Fruit fly (Drosophila melanogaster): ENCODE data around the gene CG43050.

The CG43050 gene

dm6 chr2L:13113580-13113979, 5.5 kb upstream of the CG43050 start (continued):
- peak; percentile 8 for TF ChIP-seq sug (tag; optimal IDR thresholded peaks at IDR 0.05)
- TF ChIP-seq Med (GFP tag), result no peak
- TF ChIP-seq NC2α (GFP tag; optimal IDR thresholded peaks at IDR 0.05), result no peak
- no peak for TF ChIP-seq CG5953 (GFP tag; IDR thresholded peaks at IDR 0.05)
- TF ChIP-seq esg (GFP tag; conservative IDR thresholded peaks at IDR 0.05), result no peak
- no peak for TF ChIP-seq en (GFP tag; optimal IDR thresholded peaks at IDR 0.05)
- no peak for TF ChIP-seq CG30431 (GFP tag; optimal IDR thresholded peaks at IDR 0.05)
- TF ChIP-seq HmgD (GFP tag; optimal IDR thresholded peaks at IDR 0.05), result no peak
- no peak for TF ChIP-seq CG11093 (GFP tag; IDR thresholded peaks at IDR 0.05)
- TF ChIP-seq Nf-YC (tag; optimal IDR thresholded peaks at IDR 0.05), result no peak
- TF ChIP-seq zfh1 (GFP tag; IDR thresholded peaks at IDR 0.05), result no peak
- TF ChIP-seq Myb (GFP tag; optimal IDR thresholded peaks at IDR 0.05), result no peak
- no peak for TF ChIP-seq Kr (GFP tag; optimal IDR thresholded peaks at IDR 0.05)
- no peak for TF ChIP-seq CG14441 (GFP tag; IDR thresholded peaks at IDR 0.05)
- peak; percentile 84 for TF ChIP-seq CG3163 (GFP tag; optimal IDR thresholded peaks at IDR 0.05)

dm6 chr2L:13116738-13117137, 2.4 kb upstream of the CG43050 start:
- TF ChIP-seq Lpt (GFP tag; optimal IDR thresholded peaks at IDR 0.05) (no peak), CG10959 (GFP tag; IDR thresholded peaks at IDR 0.05) (0 out of 2 replicates have a peak, but pooled peaks have one; percentile 17), CG11398 (GFP tag; optimal IDR thresholded peaks at IDR 0.05) (no peak), E2f2 (GFP tag; IDR thresholded peaks at IDR 0.05) (no peak), pzg (GFP tag; optimal IDR thresholded peaks at IDR 0.05) (no peak), Med (GFP tag) (peak; percentile 52)

dm6 chr2L:13122526-13122925, 3.4 kb downstream of the CG43050 start:
- peak; percentile 1 for TF ChIP-seq abd-A (tag; optimal IDR thresholded peaks at IDR 0.05)
- TF ChIP-seq nom (GFP tag; optimal IDR thresholded peaks at IDR 0.05), result peak; percentile 77
- TF ChIP-seq chinmo (GFP tag; IDR thresholded peaks at IDR 0.05; ENCODE audit: partially characterized antibody), result peak; percentile 56; the same call in 1 of the 4 replicates
- TF ChIP-seq Blimp-1 (GFP tag; optimal IDR thresholded peaks at IDR 0.05), result peak; percentile 81
- no peak for TF ChIP-seq dati (GFP tag; IDR thresholded peaks at IDR 0.05)
- no peak for TF ChIP-seq CG4424 (GFP tag; optimal IDR thresholded peaks at IDR 0.05)

- TF ChIP-seq Ets65A (GFP tag) (peak; percentile 57), CG10654 (GFP tag; optimal IDR thresholded peaks at IDR 0.05) (no peak), CG13775 (GFP tag; optimal IDR thresholded peaks at IDR 0.05) (no peak), Bteb2 (GFP tag; optimal IDR thresholded peaks at IDR 0.05) (no peak)
Observed at dm6 chr2L:13130291-13130690, 11.2 kb downstream of the CG43050 start, which contains the start of gene CG5122. Gene CG5122, plus strand, starts transcription at chr2L:13130591.

dm6 chr2L:13135929-13136328, 16.8 kb downstream of the CG43050 start:
- 0 out of 2 replicates have a peak, but pooled peaks have one; percentile 9 for TF ChIP-seq Ptx1 (GFP tag; IDR thresholded peaks at IDR 0.05)
- TF ChIP-seq Dbx (GFP tag; IDR thresholded peaks at IDR 0.05), result 0 out of 3 replicates have a peak, but pooled peaks have one; percentile 28
- no peak for TF ChIP-seq CG17328 (GFP tag; IDR thresholded peaks at IDR 0.05)
- TF ChIP-seq cwo (GFP tag; optimal IDR thresholded peaks at IDR 0.05), result peak; percentile 51
- TF ChIP-seq mirr (GFP tag; optimal IDR thresholded peaks at IDR 0.05), result no peak
- no peak for TF ChIP-seq CG6765 (GFP tag; optimal IDR thresholded peaks at IDR 0.05)
- TF ChIP-seq chinmo (GFP tag; IDR thresholded peaks at IDR 0.05; ENCODE audit: partially characterized antibody), result 0 out of 4 replicates have a peak, but pooled peaks have one; percentile 48
- no peak for TF ChIP-seq Doc2 (GFP tag; IDR thresholded peaks at IDR 0.05)
- no peak for TF ChIP-seq CG12104 (GFP tag; optimal IDR thresholded peaks at IDR 0.05)
- TF ChIP-seq crol (GFP tag; IDR thresholded peaks at IDR 0.05), result 0 out of 2 replicates have a peak, but pooled peaks have one; percentile 27
- no peak for TF ChIP-seq pan (optimal IDR thresholded peaks at IDR 0.05)
- no peak for TF ChIP-seq pan (GFP tag; optimal IDR thresholded peaks at IDR 0.05 in 1 of 2, IDR thresholded peaks at IDR 0.05 in 1 of 2)
- TF ChIP-seq sna (GFP tag; IDR thresholded peaks at IDR 0.05; ENCODE audit: partially characterized antibody), result no peak
- TF ChIP-seq Awh (GFP tag; IDR thresholded peaks at IDR 0.05), result 0 out of 2 replicates have a peak, but pooled peaks have one; percentile 11
- TF ChIP-seq CG2116 (GFP tag; optimal IDR thresholded peaks at IDR 0.05), result no peak
- TF ChIP-seq CG1647 (GFP tag; optimal IDR thresholded peaks at IDR 0.05), result no peak
- TF ChIP-seq dysf (GFP tag; IDR thresholded peaks at IDR 0.05), result no peak
- TF ChIP-seq CG9932 (GFP tag; IDR thresholded peaks at IDR 0.05), result no peak

All from whole organism, embryonic.